Fruit fly (Drosophila melanogaster): ENCODE measurements around the gene CSN1b.

Gene CSN1b

dm6 chr3L:18901411-18901810 lies 3.3 kb downstream of the CSN1b start, which contains the start of the genes arx and CG6843:
Gene arx (minus strand): TSS chr3L:18901554.
Gene CG6843 (plus strand): TSS chr3L:18901594.
- no peak for TF ChIP-seq gl (tag; optimal IDR thresholded peaks at IDR 0.05)

dm6 chr3L:18898770-18899278 lies 5.9 kb downstream of the CSN1b start, which contains the start of gene RpL26:
Gene RpL26 (plus strand): TSS chr3L:18898875.
- TF ChIP-seq CG9948 (tag; optimal IDR thresholded peaks at IDR 0.05), result peak; percentile 20
- peak; percentile 23 for TF ChIP-seq CG17806 (tag; optimal IDR thresholded peaks at IDR 0.05)
- TF ChIP-seq CG12605 (GFP tag; IDR thresholded peaks at IDR 0.05), result peak; percentile 32; the same call in 1 of the 2 replicates
- TF ChIP-seq Pif1A (GFP tag; optimal IDR thresholded peaks at IDR 0.05), result no peak
- TF ChIP-seq D1 (tag; optimal IDR thresholded peaks at IDR 0.05), result no peak
- TF ChIP-seq CG32121 (GFP tag; IDR thresholded peaks at IDR 0.05), result peak; percentile 27; the same call in 1 of the 2 replicates
- TF ChIP-seq CG15710 (tag; optimal IDR thresholded peaks at IDR 0.05), result peak; percentile 65
- peak; percentile 33 for TF ChIP-seq gl (tag; optimal IDR thresholded peaks at IDR 0.05)
- TF ChIP-seq CG8159 (tag; optimal IDR thresholded peaks at IDR 0.05), result peak; percentile 54
- peak; percentile 32 for TF ChIP-seq CG34367 (tag; optimal IDR thresholded peaks at IDR 0.05)
- TF ChIP-seq CG14655 (GFP tag; optimal IDR thresholded peaks at IDR 0.05), result no peak
- TF ChIP-seq Snoo (tag; optimal IDR thresholded peaks at IDR 0.05), result peak; percentile 51
- 0 out of 3 replicates have a peak, but pooled peaks have one; percentile 16 for TF ChIP-seq CG4496 (GFP tag; IDR thresholded peaks at IDR 0.05)

- TF ChIP-seq CG8159 (tag; optimal IDR thresholded peaks at IDR 0.05) (no peak), CG9948 (tag; optimal IDR thresholded peaks at IDR 0.05) (no peak), CG8301 (tag; optimal IDR thresholded peaks at IDR 0.05) (no peak), CG13204 (GFP tag; optimal IDR thresholded peaks at IDR 0.05) (no peak), Ets98B (GFP tag; IDR thresholded peaks at IDR 0.05) (peak; percentile 49; the same call in 1 of the 2 replicates), Pif1A (GFP tag; optimal IDR thresholded peaks at IDR 0.05) (no peak), D1 (tag; optimal IDR thresholded peaks at IDR 0.05) (no peak), CG10348 (GFP tag; IDR thresholded peaks at IDR 0.05) (no peak), fd96Ca (GFP tag; IDR thresholded peaks at IDR 0.05) (no peak), CG4496 (GFP tag; IDR thresholded peaks at IDR 0.05) (no peak; the same call in 1 of the 3 replicates), EcR (GFP tag; optimal IDR thresholded peaks at IDR 0.05) (peak; percentile 66), CG34367 (tag; optimal IDR thresholded peaks at IDR 0.05) (no peak), Pif1B (GFP tag; optimal IDR thresholded peaks at IDR 0.05) (no peak), CG15710 (tag; optimal IDR thresholded peaks at IDR 0.05) (no peak), rn (GFP tag; IDR thresholded peaks at IDR 0.05) (no peak), CG12605 (GFP tag; IDR thresholded peaks at IDR 0.05) (no peak), Snoo (tag; optimal IDR thresholded peaks at IDR 0.05) (peak; percentile 25), gl (tag; optimal IDR thresholded peaks at IDR 0.05) (no peak), CG17806 (tag; optimal IDR thresholded peaks at IDR 0.05) (no peak), CG14655 (GFP tag; optimal IDR thresholded peaks at IDR 0.05) (no peak), CG32121 (GFP tag; IDR thresholded peaks at IDR 0.05) (peak; percentile 37; the same call in 1 of the 2 replicates)
Measured at dm6 chr3L:18898086-18898470, 6.7 kb downstream of the CSN1b start, which contains the start of gene CG3902. Gene CG3902 (minus strand): TSS chr3L:18898293.

DNA sequence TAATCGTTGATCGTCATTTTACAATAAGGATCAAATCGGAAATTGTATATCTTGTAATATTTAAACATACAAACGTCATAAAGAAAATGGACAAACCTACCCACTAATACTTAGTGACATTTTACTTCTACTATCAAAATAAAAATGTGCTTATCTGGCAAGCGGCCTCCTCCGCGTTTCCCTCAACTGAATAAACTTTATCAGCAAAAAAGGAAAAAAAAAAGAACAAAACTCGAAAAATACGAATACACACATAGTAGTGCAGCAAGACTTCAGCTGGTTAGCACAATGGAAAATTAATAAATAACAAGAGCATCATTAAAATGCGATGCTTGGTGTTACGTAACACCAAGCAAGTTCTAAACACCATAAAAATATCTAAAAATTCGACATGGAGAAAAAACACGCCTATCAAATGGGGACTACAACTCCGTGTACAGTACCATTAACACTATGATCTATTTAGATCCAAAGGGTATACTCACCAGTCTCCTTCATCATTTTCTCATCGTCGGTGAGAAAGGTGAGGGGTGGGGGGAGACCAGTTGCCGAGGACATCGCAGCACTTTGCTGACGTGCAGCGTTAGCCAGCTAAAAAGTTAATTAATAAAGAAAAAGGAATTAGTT lies 7.2 kb downstream of the CSN1b start:
- TF ChIP-seq D1 (tag; optimal IDR thresholded peaks at IDR 0.05) (peak; percentile 50), CG4496 (GFP tag; IDR thresholded peaks at IDR 0.05) (0 out of 3 replicates have a peak, but pooled peaks have one; percentile 5), CG34367 (tag; optimal IDR thresholded peaks at IDR 0.05) (no peak), gl (tag; optimal IDR thresholded peaks at IDR 0.05) (no peak), CG17806 (tag; optimal IDR thresholded peaks at IDR 0.05) (no peak)

DNA sequence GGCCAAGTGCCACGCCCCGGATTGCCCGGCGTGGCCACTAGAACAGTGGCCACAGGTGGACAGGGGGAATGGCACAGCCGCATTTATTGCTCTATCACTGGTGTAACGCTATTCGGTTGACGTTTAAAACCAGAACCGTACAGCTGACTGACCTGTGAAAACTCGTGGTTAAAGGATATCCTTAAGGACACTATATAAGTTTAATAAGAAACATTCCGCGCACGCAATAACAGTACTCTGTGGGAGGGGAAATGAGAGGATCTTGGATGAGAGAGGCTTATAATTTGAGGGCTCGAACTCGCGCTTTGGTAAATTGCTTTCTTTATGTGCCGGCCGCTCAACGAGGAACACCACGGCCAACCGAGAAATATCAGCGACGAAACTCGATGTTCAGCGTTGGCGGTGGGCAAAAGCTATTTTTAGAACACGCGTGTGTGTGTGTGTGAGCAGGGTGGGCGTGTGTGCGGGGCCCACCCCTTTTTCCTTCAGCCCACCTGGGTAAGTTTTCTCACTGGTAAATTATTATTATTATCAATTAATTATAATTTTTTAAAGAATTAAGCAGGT lies 8.3 kb downstream of the CSN1b start:
- TF ChIP-seq CG13204 (GFP tag; optimal IDR thresholded peaks at IDR 0.05) (no peak), EcR (GFP tag; optimal IDR thresholded peaks at IDR 0.05) (peak; percentile 51), CG4496 (GFP tag; IDR thresholded peaks at IDR 0.05) (0 out of 3 replicates have a peak, but pooled peaks have one; percentile 53)

DNA sequence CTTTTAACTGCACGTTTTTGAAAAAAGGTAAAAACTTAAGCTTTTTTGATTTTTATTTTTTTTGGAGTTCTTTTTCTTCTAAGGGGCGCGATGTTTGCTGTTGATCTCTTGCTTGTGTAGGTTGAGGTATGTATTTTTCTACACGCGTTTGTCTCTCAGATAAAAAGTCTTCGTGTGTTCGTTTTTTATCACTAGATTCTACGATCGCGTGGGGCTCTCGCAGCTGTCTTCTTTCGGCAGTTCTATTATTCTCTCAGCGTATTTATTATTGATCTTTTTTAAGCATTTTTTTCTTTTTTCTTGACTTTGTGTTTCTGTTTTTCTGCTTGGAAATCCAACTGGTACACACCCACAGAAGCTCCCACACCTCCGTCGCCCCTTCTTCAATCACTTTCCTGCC lies 9.7 kb downstream of the CSN1b start:
- TF ChIP-seq CG4496 (GFP tag; IDR thresholded peaks at IDR 0.05) (peak; percentile 77), D1 (tag; optimal IDR thresholded peaks at IDR 0.05) (no peak), CG12605 (GFP tag; IDR thresholded peaks at IDR 0.05) (peak; percentile 46; the same call in 1 of the 2 replicates), CG13204 (GFP tag; optimal IDR thresholded peaks at IDR 0.05) (no peak), CG32121 (GFP tag; IDR thresholded peaks at IDR 0.05) (peak; percentile 27; the same call in 1 of the 2 replicates), CG34367 (tag; optimal IDR thresholded peaks at IDR 0.05) (no peak), Ets98B (GFP tag; IDR thresholded peaks at IDR 0.05) (peak; percentile 63; the same call in 1 of the 2 replicates)

DNA sequence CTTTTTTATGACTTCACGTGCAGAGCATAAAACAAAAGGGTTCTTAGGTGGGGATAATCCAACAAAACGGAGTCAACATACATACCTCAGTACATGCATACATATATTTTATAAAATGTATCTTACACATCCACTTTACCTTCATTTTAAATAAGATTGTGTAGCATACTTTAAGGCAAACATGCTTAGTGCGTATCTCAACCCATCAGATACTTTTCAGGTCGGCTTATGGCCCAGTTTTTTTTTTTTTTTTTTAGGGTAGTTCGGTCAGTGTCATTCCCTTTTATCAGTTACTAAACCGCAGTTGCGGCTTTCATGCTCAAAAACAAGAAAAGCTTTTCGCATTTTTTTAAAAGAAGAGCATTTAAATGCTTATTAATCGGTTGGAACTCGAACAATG lies 12.7 kb downstream of the CSN1b start, which contains the start of gene NijB:
TSS of gene NijB (plus strand) at position 398 of the 400 bp plus-strand sequence.
- TF ChIP-seq CG14655 (GFP tag; optimal IDR thresholded peaks at IDR 0.05) (no peak), CG17806 (tag; optimal IDR thresholded peaks at IDR 0.05) (no peak), EcR (GFP tag; optimal IDR thresholded peaks at IDR 0.05) (peak; percentile 83), CG32121 (GFP tag; IDR thresholded peaks at IDR 0.05) (no peak), CG15710 (tag; optimal IDR thresholded peaks at IDR 0.05) (no peak)

All from whole organism, pupa.